Worm (Caenorhabditis elegans): ENCODE data around the gene M163.9.
A peak's percentile ranks its signal among the peaks of the same experiment; 100 is the strongest.

The M163.9 gene

ce11 chrX:14480248-14480647 lies 10.9 kb downstream of the M163.9 start, which contains the start of gene gfi-3 (continued):
- TF ChIP-seq unc-3 (GFP tag; conservative IDR thresholded peaks at IDR 0.05) (peak; percentile 20; the same call in 1 of the 2 replicates), unc-3 (tag; optimal IDR thresholded peaks at IDR 0.05) (no peak), pha-4 (tag; optimal IDR thresholded peaks at IDR 0.05) (no peak), hlh-30 (tag; optimal IDR thresholded peaks at IDR 0.05; ENCODE audit: insufficient read depth) (no peak), gmeb-2 (tag; optimal IDR thresholded peaks at IDR 0.05) (peak; percentile 26), ceh-22 (tag; optimal IDR thresholded peaks at IDR 0.05) (no peak), ceh-19 (GFP tag; optimal IDR thresholded peaks at IDR 0.05) (no peak), hlh-15 (tag; optimal IDR thresholded peaks at IDR 0.05) (no peak), K09A11.1 (tag; optimal IDR thresholded peaks at IDR 0.05; ENCODE audit: insufficient read depth) (no peak), unc-42 (tag; optimal IDR thresholded peaks at IDR 0.05) (peak; percentile 27), ref-2 (tag; optimal IDR thresholded peaks at IDR 0.05) (no peak), syd-9 (tag; optimal IDR thresholded peaks at IDR 0.05) (peak; percentile 10)

- TF ChIP-seq ceh-2 (tag; optimal IDR thresholded peaks at IDR 0.05) (no peak), fax-1 (tag; optimal IDR thresholded peaks at IDR 0.05) (no peak), pha-4 (tag; optimal IDR thresholded peaks at IDR 0.05) (no peak), che-1 (tag; optimal IDR thresholded peaks at IDR 0.05) (no peak), Y22D7AL.16 (tag; optimal IDR thresholded peaks at IDR 0.05) (no peak)
Measured at ce11 chrX:14481637-14482036, 12.3 kb downstream of the M163.9 start.

ce11 chrX:14484827-14485226 lies 15.4 kb downstream of the M163.9 start, which contains the start of gene M163.8:
Gene M163.8 (plus strand): TSS chrX:14485127.
- TF ChIP-seq pag-3 (tag; optimal IDR thresholded peaks at IDR 0.05; ENCODE audit: borderline replicate concordance) (no peak), elt-2 (tag; optimal IDR thresholded peaks at IDR 0.05) (no peak), dmd-4 (tag; optimal IDR thresholded peaks at IDR 0.05; ENCODE audit: borderline replicate concordance) (no peak), C08G9.2 (tag; optimal IDR thresholded peaks at IDR 0.05) (no peak), lin-11 (tag; optimal IDR thresholded peaks at IDR 0.05) (no peak), pax-1 (tag; optimal IDR thresholded peaks at IDR 0.05) (no peak), odd-2 (tag; optimal IDR thresholded peaks at IDR 0.05) (no peak), ama-1 (optimal IDR thresholded peaks at IDR 0.05) (no peak), hlh-6 (tag; optimal IDR thresholded peaks at IDR 0.05) (no peak), pat-9 (tag; optimal IDR thresholded peaks at IDR 0.05) (no peak), mec-3 (tag; optimal IDR thresholded peaks at IDR 0.05; ENCODE audit: borderline replicate concordance) (no peak), eyg-1 (tag; optimal IDR thresholded peaks at IDR 0.05) (no peak), sox-2 (GFP tag; IDR thresholded peaks at IDR 0.05) (no peak), unc-42 (tag; optimal IDR thresholded peaks at IDR 0.05) (no peak), gmeb-2 (tag; optimal IDR thresholded peaks at IDR 0.05) (no peak), fax-1 (tag; optimal IDR thresholded peaks at IDR 0.05) (no peak), nfya-1 (tag; optimal IDR thresholded peaks at IDR 0.05) (no peak), ceh-22 (tag; optimal IDR thresholded peaks at IDR 0.05) (no peak), F13H6.1 (tag; optimal IDR thresholded peaks at IDR 0.05) (no peak), sox-4 (tag; optimal IDR thresholded peaks at IDR 0.05) (no peak)

DNA sequence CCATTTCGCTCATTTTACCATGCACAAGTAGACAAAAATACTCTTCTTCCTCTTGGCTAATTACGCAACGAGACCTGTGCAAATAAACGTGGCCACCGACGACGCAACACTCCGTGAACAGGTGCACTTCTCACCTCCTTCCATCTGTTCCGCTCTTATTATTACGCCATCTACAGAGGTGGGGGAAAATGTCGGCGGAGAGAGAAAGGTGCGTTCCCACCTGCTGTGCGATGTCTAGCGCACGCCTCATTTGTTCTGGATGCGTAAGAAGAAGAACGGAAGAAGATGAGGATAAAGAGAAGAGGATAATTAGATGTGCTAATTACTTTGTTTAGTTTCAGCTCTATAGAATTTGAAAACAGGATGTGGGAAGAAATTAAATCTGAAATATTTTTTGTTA lies 17.1 kb downstream of the M163.9 start:
- peak; percentile 76 for TF ChIP-seq ceh-31 (tag; optimal IDR thresholded peaks at IDR 0.05)
- TF ChIP-seq ttx-3 (tag; optimal IDR thresholded peaks at IDR 0.05) = no peak
- no peak for TF ChIP-seq fkh-6 (tag; optimal IDR thresholded peaks at IDR 0.05)
- peak; percentile 11 for TF ChIP-seq ztf-16 (tag; optimal IDR thresholded peaks at IDR 0.05)
- TF ChIP-seq C08G9.2 (tag; optimal IDR thresholded peaks at IDR 0.05) = no peak
- TF ChIP-seq nfya-1 (tag; optimal IDR thresholded peaks at IDR 0.05) = peak; percentile 28
- TF ChIP-seq elt-2 (tag; optimal IDR thresholded peaks at IDR 0.05) = peak; percentile 7
- TF ChIP-seq sdc-2 (tag; optimal IDR thresholded peaks at IDR 0.05) = peak; percentile 61
- peak; percentile 94 for TF ChIP-seq tbx-2 (tag; optimal IDR thresholded peaks at IDR 0.05)
- no peak for TF ChIP-seq pros-1 (tag; optimal IDR thresholded peaks at IDR 0.05)
- no peak for TF ChIP-seq elt-4 (tag; optimal IDR thresholded peaks at IDR 0.05)
- TF ChIP-seq lin-11 (tag; optimal IDR thresholded peaks at IDR 0.05) = no peak
- no peak for TF ChIP-seq ceh-30 (tag; optimal IDR thresholded peaks at IDR 0.05)
- no peak for TF ChIP-seq F13H6.1 (tag; optimal IDR thresholded peaks at IDR 0.05)
- no peak for TF ChIP-seq fax-1 (tag; optimal IDR thresholded peaks at IDR 0.05)
- no peak for TF ChIP-seq ahr-1 (tag; optimal IDR thresholded peaks at IDR 0.05)
- no peak for TF ChIP-seq pqm-1 (tag; optimal IDR thresholded peaks at IDR 0.05)
- TF ChIP-seq ceh-18 (tag; optimal IDR thresholded peaks at IDR 0.05) = no peak
- 0 out of 2 replicates have a peak, but pooled peaks have one; percentile 7 for TF ChIP-seq sox-2 (GFP tag; IDR thresholded peaks at IDR 0.05)
- TF ChIP-seq K09A11.1 (tag; optimal IDR thresholded peaks at IDR 0.05; ENCODE audit: insufficient read depth) = no peak
- no peak for TF ChIP-seq ceh-34 (tag; optimal IDR thresholded peaks at IDR 0.05)
- TF ChIP-seq T23F11.4 (GFP tag; optimal IDR thresholded peaks at IDR 0.05) = no peak
- peak; percentile 84 for TF ChIP-seq ref-2 (tag; optimal IDR thresholded peaks at IDR 0.05)
- no peak for TF ChIP-seq pag-3 (tag; optimal IDR thresholded peaks at IDR 0.05; ENCODE audit: borderline replicate concordance)
- no peak for TF ChIP-seq rnt-1 (tag; optimal IDR thresholded peaks at IDR 0.05)

Measured in whole organism, late embryonic.